Fruit fly (Drosophila melanogaster) whole organism, embryonic: ENCODE results near the gene RpS17.
A peak's percentile ranks its signal among the peaks of the same experiment; 100 is the strongest.

ENCODE experiments used
- CG6654 ChIP-seq: fragments of 200-800 bp; sonication (Bioruptor generic); optimal IDR thresholded peaks from 2 replicates; lab custom pipeline; 2017; ENCODE audit warnings: missing biosample characterization, mild to moderate bottlenecking, missing genetic modification characterization
- D19B ChIP-seq: fragments of 200-800 bp; sonication (Bioruptor generic); optimal IDR thresholded peaks from 2 replicates; lab custom pipeline; 2017; ENCODE audit warnings: missing biosample characterization, mild to moderate bottlenecking, missing genetic modification characterization
- cwo ChIP-seq: fragments of 200-800 bp; sonication (Bioruptor generic); optimal IDR thresholded peaks from 3 replicates; lab custom pipeline; 2017; ENCODE audit warnings: missing biosample characterization, missing genetic modification characterization, mild to moderate bottlenecking, moderate library complexity, missing genetic modification reagents
- kay ChIP-seq: fragments of 200-800 bp; sonication (Bioruptor generic); optimal IDR thresholded peaks from 2 replicates; lab custom pipeline; 2016; ENCODE audit warnings: missing biosample characterization, missing genetic modification characterization
- sd ChIP-seq: fragments of 200-800 bp; sonication (Bioruptor generic); optimal IDR thresholded peaks from 3 replicates; lab custom pipeline; 2018; ENCODE audit warnings: missing biosample characterization, mild to moderate bottlenecking, missing genetic modification characterization, moderate library complexity

DNA sequence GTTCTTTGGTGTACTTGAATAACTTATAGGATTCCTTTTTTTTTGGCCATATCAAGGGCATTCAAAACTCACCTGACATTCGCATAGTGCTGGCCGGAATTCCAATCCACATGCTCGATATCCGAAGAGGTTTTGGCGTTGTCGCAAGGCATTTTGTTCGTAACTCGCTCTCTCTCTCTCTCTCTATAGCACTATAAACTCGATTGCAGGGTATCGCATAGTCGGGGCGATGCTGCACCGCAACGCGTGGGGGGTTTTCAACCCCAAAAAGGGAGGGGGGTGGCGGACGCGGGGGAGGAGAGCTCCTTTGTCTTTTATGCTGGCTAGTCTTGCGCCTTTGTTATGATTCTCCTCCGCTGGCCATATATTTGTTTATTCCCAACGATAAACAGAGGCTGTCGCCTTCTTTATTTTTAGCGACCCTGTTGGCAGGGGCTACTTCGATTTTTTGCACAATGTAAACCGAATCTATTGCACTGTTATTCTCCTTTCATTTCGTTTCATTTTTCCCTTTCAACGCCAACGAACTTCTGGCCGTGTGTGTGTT, 31.1 kb downstream of the RpS17 start:
- peak; percentile 30 for TF ChIP-seq sd (tag; lab: Kevin White, UChicago)
- peak; percentile 90 for TF ChIP-seq D19B
- no peak for TF ChIP-seq cwo (GFP tag; lab: Kevin White, UChicago)
- no peak for TF ChIP-seq kay (GFP tag; lab: Kevin White, UChicago)
- TF ChIP-seq CG6654 (GFP tag; lab: Kevin White, UChicago) = no peak
